Fruit fly (Drosophila melanogaster): Measurements from ENCODE around the gene CG33635.

CG33635 gene

dm6 chr2L:158649-159257 lies at the start of gene CG33635, which contains the start of gene spen (continued):
- TF ChIP-seq run (tag; optimal IDR thresholded peaks at IDR 0.05) (peak; percentile 66), pfk (GFP tag; optimal IDR thresholded peaks at IDR 0.05) (peak; percentile 51), Stat92E (GFP tag; optimal IDR thresholded peaks at IDR 0.05) (peak in 1 of 3 experiments; percentile 37), Ssrp (tag; optimal IDR thresholded peaks at IDR 0.05) (no peak), bab2 (GFP tag; optimal IDR thresholded peaks at IDR 0.05) (no peak), fd64A (GFP tag; optimal IDR thresholded peaks at IDR 0.05) (peak; percentile 36), Lhr (GFP tag; optimal IDR thresholded peaks at IDR 0.05) (peak; percentile 77), Side (GFP tag; optimal IDR thresholded peaks at IDR 0.05) (peak; percentile 30), CG2202 (tag; optimal IDR thresholded peaks at IDR 0.05) (peak; percentile 29), insv (GFP tag; optimal IDR thresholded peaks at IDR 0.05) (peak in 1 of 2 experiments; percentile 48), CG12391 (tag; optimal IDR thresholded peaks at IDR 0.05) (peak; percentile 57), grau (tag; optimal IDR thresholded peaks at IDR 0.05) (peak; percentile 38), CG17829 (tag; optimal IDR thresholded peaks at IDR 0.05) (peak; percentile 68), nerfin-1 (tag; optimal IDR thresholded peaks at IDR 0.05) (peak; percentile 47), Chrac-16 (GFP tag; optimal IDR thresholded peaks at IDR 0.05) (no peak), ERR (GFP tag; optimal IDR thresholded peaks at IDR 0.05) (peak; percentile 51), Deaf1 (tag; optimal IDR thresholded peaks at IDR 0.05) (peak; percentile 11), HmgD (GFP tag; optimal IDR thresholded peaks at IDR 0.05) (peak; percentile 47), dm (GFP tag; optimal IDR thresholded peaks at IDR 0.05) (peak; percentile 25), NK7.1 (GFP tag; optimal IDR thresholded peaks at IDR 0.05) (no peak), gt (GFP tag; IDR thresholded peaks at IDR 0.05) (no peak), CG31441 (GFP tag; IDR thresholded peaks at IDR 0.05) (no peak), CG33213 (GFP tag; optimal IDR thresholded peaks at IDR 0.05) (peak; percentile 65), CG3281 (GFP tag; optimal IDR thresholded peaks at IDR 0.05) (peak; percentile 46), so (GFP tag; IDR thresholded peaks at IDR 0.05) (no peak), H15 (GFP tag; IDR thresholded peaks at IDR 0.05) (no peak), CG9727 (GFP tag; optimal IDR thresholded peaks at IDR 0.05) (peak; percentile 5), CG1603 (tag; optimal IDR thresholded peaks at IDR 0.05) (peak; percentile 63), pzg (GFP tag; optimal IDR thresholded peaks at IDR 0.05) (peak; percentile 97), NfI (GFP tag; optimal IDR thresholded peaks at IDR 0.05) (peak; percentile 11), Meics (GFP tag; optimal IDR thresholded peaks at IDR 0.05) (peak; percentile 22), Ptx1 (GFP tag; IDR thresholded peaks at IDR 0.05) (no peak), CG9797 (GFP tag; optimal IDR thresholded peaks at IDR 0.05) (peak; percentile 96), CG9437 (GFP tag; optimal IDR thresholded peaks at IDR 0.05) (no peak), z (GFP tag; IDR thresholded peaks at IDR 0.05) (no peak), CG12155 (GFP tag; optimal IDR thresholded peaks at IDR 0.05) (peak; percentile 1), Oli (tag; optimal IDR thresholded peaks at IDR 0.05) (no peak), Pdp1 (GFP tag; optimal IDR thresholded peaks at IDR 0.05) (peak; percentile 13 to 63), CG6683 (GFP tag; optimal IDR thresholded peaks at IDR 0.05) (no peak), CG10209 (GFP tag; optimal IDR thresholded peaks at IDR 0.05) (peak; percentile 21), ash1 (GFP tag; optimal IDR thresholded peaks at IDR 0.05) (peak; percentile 92), otp (GFP tag; IDR thresholded peaks at IDR 0.05) (no peak), abd-A (tag; optimal IDR thresholded peaks at IDR 0.05) (peak; percentile 86), Myb (GFP tag; optimal IDR thresholded peaks at IDR 0.05) (peak; percentile 28), Scr (GFP tag; IDR thresholded peaks at IDR 0.05; ENCODE audit: partially characterized antibody) (no peak), fd96Cb (tag; optimal IDR thresholded peaks at IDR 0.05) (no peak), CG11695 (GFP tag; IDR thresholded peaks at IDR 0.05) (no peak), HLHmδ (GFP tag; optimal IDR thresholded peaks at IDR 0.05) (peak; percentile 63)
